Worm (Caenorhabditis elegans) whole organism, mixed stage, embryonic: ENCODE results near the gene unc-34.

Experiments used
- M03D4.4 ChIP-seq: sonication (generic microtip); optimal IDR thresholded peaks from 2 replicates; lab custom pipeline; 2017; ENCODE audit warnings: mild to moderate bottlenecking, missing genetic modification characterization, missing compliant biosample characterization
- ceh-83 ChIP-seq: fragments of 200-800 bp; sonication (Bioruptor generic); optimal IDR thresholded peaks from 2 replicates; lab custom pipeline; 2018; ENCODE audit warnings: mild to moderate bottlenecking, missing genetic modification characterization, missing compliant biosample characterization
- lin-13 ChIP-seq: fragments of 150-350 bp; optimal IDR thresholded peaks from 2 replicates; lab custom pipeline; 2014; ENCODE audit warnings: missing biosample characterization, missing genetic modification characterization
- lin-32 ChIP-seq: fragments of 200-800 bp; sonication (Bioruptor generic); optimal IDR thresholded peaks from 2 replicates; lab custom pipeline; 2018; ENCODE audit warnings: mild to moderate bottlenecking, missing genetic modification characterization, missing compliant biosample characterization
- lsy-2 ChIP-seq: fragments of 150-350 bp; optimal IDR thresholded peaks from 2 replicates; lab custom pipeline; 2014; ENCODE audit warnings: missing biosample characterization, missing genetic modification characterization
- nhr-237 ChIP-seq: fragments of 150-350 bp; optimal IDR thresholded peaks from 2 replicates; lab custom pipeline; 2014; ENCODE audit warnings: missing biosample characterization, missing genetic modification characterization
- nhr-28 ChIP-seq: fragments of 150-350 bp; optimal IDR thresholded peaks from 2 replicates; lab custom pipeline; 2014; ENCODE audit warnings: missing biosample characterization, missing genetic modification characterization
- nhr-76 ChIP-seq: sonication (generic microtip); optimal IDR thresholded peaks from 2 replicates; lab custom pipeline; 2017; ENCODE audit warnings: missing biosample characterization, missing genetic modification characterization
- pha-4 ChIP-seq: fragments of 150-350 bp; optimal IDR thresholded peaks from 2 replicates; lab custom pipeline; 2018; ENCODE audit warnings: missing biosample characterization, missing genetic modification reagents, missing genetic modification characterization
- snpc-4 ChIP-seq: fragments of 150-350 bp; optimal IDR thresholded peaks from 2 replicates; lab custom pipeline; 2014; ENCODE audit warnings: missing biosample characterization, missing genetic modification characterization
- tbx-8 ChIP-seq: fragments of 200-800 bp; sonication (Bioruptor generic); optimal IDR thresholded peaks from 2 replicates; lab custom pipeline; 2018; ENCODE audit warnings: mild to moderate bottlenecking, missing genetic modification characterization, moderate library complexity, missing compliant biosample characterization
- unc-39 ChIP-seq: fragments of 150-350 bp; optimal IDR thresholded peaks from 2 replicates; lab custom pipeline; 2014; ENCODE audit warnings: missing biosample characterization, missing genetic modification characterization
- unc-62 ChIP-seq: fragments of 150-350 bp; optimal IDR thresholded peaks from 2 replicates; lab custom pipeline; 2014; ENCODE audit warnings: missing biosample characterization, missing genetic modification reagents, missing genetic modification characterization
- ztf-11 ChIP-seq: fragments of 150-350 bp; optimal IDR thresholded peaks from 2 replicates; lab custom pipeline; 2014; ENCODE audit warnings: missing biosample characterization, missing genetic modification characterization

DNA sequence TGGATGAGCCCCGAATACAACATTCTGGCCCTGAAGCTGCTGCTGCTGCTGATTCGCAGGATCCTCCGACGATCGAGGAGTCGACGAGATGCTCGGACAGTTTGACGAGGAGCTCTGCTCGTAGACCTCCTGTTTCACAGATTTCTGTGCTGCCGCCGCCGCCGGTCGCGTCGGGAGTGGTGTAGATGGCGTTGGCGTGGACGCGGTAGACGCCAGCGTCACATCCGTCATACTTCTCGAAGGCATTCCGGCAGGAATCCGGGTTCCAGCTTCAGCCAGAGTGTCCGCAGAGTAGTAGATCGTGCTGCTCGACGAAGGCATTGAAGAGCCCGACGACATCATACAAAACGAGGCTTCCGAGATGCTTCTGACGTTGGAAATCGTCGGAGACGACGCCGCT, 18.7 kb downstream of the unc-34 start:
- TF ChIP-seq lsy-2 (no peak), lin-32 (no peak), unc-39 (tag; lab: Kevin White, UChicago) (no peak), nhr-237 (tag; lab: Kevin White, UChicago) (no peak), tbx-8 (GFP tag; lab: Kevin White, UChicago) (no peak), pha-4 (tag; lab: Kevin White, UChicago) (no peak), unc-62 (GFP tag; lab: Kevin White, UChicago) (no peak), snpc-4 (tag; lab: Kevin White, UChicago) (no peak), nhr-28 (no peak), lin-13 (tag; lab: Kevin White, UChicago) (no peak), ceh-83 (GFP tag; lab: Kevin White, UChicago) (no peak), M03D4.4 (tag; lab: Kevin White, UChicago) (no peak), nhr-76 (no peak), ztf-11 (tag; lab: Kevin White, UChicago) (no peak)
